Fruit fly (Drosophila melanogaster): ENCODE measurements around the gene Ipk2.

The Ipk2 gene

dm6 chr2L:574226-574625, at the start of gene Ipk2, which contains the start of gene cold (continued):
- TF ChIP-seq crol (GFP tag; IDR thresholded peaks at IDR 0.05) (no peak), gcm (GFP tag; optimal IDR thresholded peaks at IDR 0.05) (no peak), tup (GFP tag; optimal IDR thresholded peaks at IDR 0.05) (peak; percentile 88), Hsf (GFP tag; optimal IDR thresholded peaks at IDR 0.05) (peak; percentile 87), CG11695 (GFP tag; IDR thresholded peaks at IDR 0.05) (no peak; the same call in 2 of the 3 replicates), CG8944 (GFP tag; optimal IDR thresholded peaks at IDR 0.05) (peak; percentile 31), kay (GFP tag; optimal IDR thresholded peaks at IDR 0.05) (peak; percentile 74), CG32532 (GFP tag; IDR thresholded peaks at IDR 0.05) (peak; percentile 85), ssp (GFP tag; IDR thresholded peaks at IDR 0.05) (peak; percentile 66), stwl (tag; optimal IDR thresholded peaks at IDR 0.05) (peak; percentile 66), gcm2 (GFP tag; optimal IDR thresholded peaks at IDR 0.05) (peak; percentile 53), CG8388 (GFP tag; optimal IDR thresholded peaks at IDR 0.05) (peak; percentile 64), knrl (GFP tag; IDR thresholded peaks at IDR 0.05; ENCODE audit: partially characterized antibody) (peak; percentile 41; the same call in 1 of the 3 replicates), dmrt99B (tag; optimal IDR thresholded peaks at IDR 0.05) (no peak), ATbp (GFP tag; optimal IDR thresholded peaks at IDR 0.05) (peak; percentile 56), CG9876 (GFP tag; optimal IDR thresholded peaks at IDR 0.05) (peak; percentile 63), ham (GFP tag; IDR thresholded peaks at IDR 0.05) (no peak), MESR4 (GFP tag; optimal IDR thresholded peaks at IDR 0.05) (peak; percentile 45), zf30C (GFP tag; optimal IDR thresholded peaks at IDR 0.05) (no peak), Max (GFP tag; optimal IDR thresholded peaks at IDR 0.05) (peak; percentile 89), dmrt11E (tag; optimal IDR thresholded peaks at IDR 0.05) (peak; percentile 70), Atf-2 (GFP tag; optimal IDR thresholded peaks at IDR 0.05) (peak; percentile 74), bigmax (GFP tag; optimal IDR thresholded peaks at IDR 0.05) (no peak), sqz (GFP tag; optimal IDR thresholded peaks at IDR 0.05) (no peak), CG11247 (GFP tag; IDR thresholded peaks at IDR 0.05) (peak; percentile 64), CG11696 (GFP tag; IDR thresholded peaks at IDR 0.05) (no peak), trh (GFP tag; optimal IDR thresholded peaks at IDR 0.05) (peak; percentile 59), CG34376 (GFP tag; optimal IDR thresholded peaks at IDR 0.05) (peak; percentile 84), CG10321 (GFP tag; IDR thresholded peaks at IDR 0.05) (no peak), gce (GFP tag; IDR thresholded peaks at IDR 0.05) (no peak), CG12942 (GFP tag; optimal IDR thresholded peaks at IDR 0.05) (peak; percentile 68), Antp (GFP tag; optimal IDR thresholded peaks at IDR 0.05) (peak; percentile 67), klu (GFP tag; IDR thresholded peaks at IDR 0.05) (peak; percentile 79), wor (GFP tag; IDR thresholded peaks at IDR 0.05) (peak; percentile 68), zfh1 (GFP tag; IDR thresholded peaks at IDR 0.05) (peak; percentile 59; the same call in 2 of the 3 replicates), CG1529 (GFP tag; optimal IDR thresholded peaks at IDR 0.05) (peak; percentile 50), Mes4 (GFP tag; optimal IDR thresholded peaks at IDR 0.05) (peak; percentile 48), psq (GFP tag; optimal IDR thresholded peaks at IDR 0.05) (peak; percentile 70), slbo (GFP tag; IDR thresholded peaks at IDR 0.05) (peak; percentile 88), CG8089 (GFP tag; optimal IDR thresholded peaks at IDR 0.05) (peak; percentile 28), rib (GFP tag; IDR thresholded peaks at IDR 0.05) (peak; percentile 43; the same call in 1 of the 2 replicates), CG14667 (GFP tag; IDR thresholded peaks at IDR 0.05) (peak; percentile 58), CG10209 (GFP tag; optimal IDR thresholded peaks at IDR 0.05) (peak; percentile 85), Atf6 (GFP tag; IDR thresholded peaks at IDR 0.05) (peak; percentile 53; the same call in 1 of the 2 replicates), CG14050 (GFP tag; IDR thresholded peaks at IDR 0.05) (peak; percentile 57; the same call in 2 of the 3 replicates), Six4 (GFP tag; optimal IDR thresholded peaks at IDR 0.05) (peak; percentile 50), dpn (GFP tag; optimal IDR thresholded peaks at IDR 0.05) (peak; percentile 84 to 87), CG10431 (GFP tag; optimal IDR thresholded peaks at IDR 0.05) (peak; percentile 44), HmgZ (tag; optimal IDR thresholded peaks at IDR 0.05) (peak; percentile 90), tll (GFP tag; optimal IDR thresholded peaks at IDR 0.05) (peak; percentile 12 to 46), Aef1 (GFP tag; IDR thresholded peaks at IDR 0.05) (peak; percentile 69; the same call in 2 of the 3 replicates)

Measured in whole organism, embryonic.